Fruit fly (Drosophila melanogaster) whole organism, embryonic: ENCODE data around the gene CG6441.
A peak's percentile ranks its signal among the peaks of the same experiment; 100 is the strongest.

Experiments
- Blimp-1 ChIP-seq: fragments of 200-800 bp; sonication (Bioruptor generic); optimal IDR thresholded peaks from 3 replicates; lab custom pipeline; 2018; ENCODE audit warnings: missing biosample characterization, missing genetic modification characterization, mild to moderate bottlenecking, moderate library complexity, missing genetic modification reagents
- Bteb2 ChIP-seq: fragments of 200-800 bp; sonication (Bioruptor generic); optimal IDR thresholded peaks from 2 replicates; lab custom pipeline; 2016; ENCODE audit warnings: missing biosample characterization, missing genetic modification characterization
- CG1233 ChIP-seq: fragments of 200-800 bp; sonication (Bioruptor generic); optimal IDR thresholded peaks from 4 replicates; lab custom pipeline; 2018; ENCODE audit warnings: missing biosample characterization, mild to moderate bottlenecking, missing genetic modification characterization
- CG12769 ChIP-seq: fragments of 200-800 bp; sonication (Bioruptor generic); optimal IDR thresholded peaks from 2 replicates; lab custom pipeline; 2019; ENCODE audit warnings: missing biosample characterization, mild to moderate bottlenecking, missing genetic modification characterization, moderate library complexity
- CG14441 ChIP-seq: fragments of 200-800 bp; sonication (Bioruptor generic); IDR thresholded peaks from 2 replicates; pipeline ENCODE4 v1.3.6; 2022; ENCODE audit warnings: missing biosample characterization, missing genetic modification characterization
- CG16863 ChIP-seq: fragments of 200-800 bp; sonication (Bioruptor generic); optimal IDR thresholded peaks from 3 replicates; lab custom pipeline; 2016; ENCODE audit warnings: missing biosample characterization, missing genetic modification characterization
- CG17361 ChIP-seq: fragments of 200-800 bp; sonication (Bioruptor generic); IDR thresholded peaks from 3 replicates; pipeline ENCODE4 v1.3.6; 2022; ENCODE audit warnings: missing biosample characterization, missing genetic modification characterization
- CG17385 ChIP-seq: fragments of 200-800 bp; sonication (Bioruptor generic); optimal IDR thresholded peaks from 3 replicates; lab custom pipeline; 2018; ENCODE audit warnings: missing biosample characterization, mild to moderate bottlenecking, missing genetic modification characterization
- CG2889 ChIP-seq: fragments of 200-800 bp; sonication (Bioruptor generic); IDR thresholded peaks from 3 replicates; pipeline ENCODE4 v1.3.6; 2022; ENCODE audit warnings: missing biosample characterization, missing genetic modification characterization
- CG30431 ChIP-seq: fragments of 200-800 bp; sonication (Bioruptor generic); optimal IDR thresholded peaks from 2 replicates; lab custom pipeline; 2017; ENCODE audit warnings: missing biosample characterization, missing genetic modification characterization
- CG31365 ChIP-seq: fragments of 200-800 bp; sonication (Bioruptor generic); optimal IDR thresholded peaks from 2 replicates; lab custom pipeline; 2018; ENCODE audit warnings: missing biosample characterization, mild to moderate bottlenecking, missing genetic modification characterization
- CG32772 ChIP-seq: fragments of 200-800 bp; sonication (Bioruptor generic); IDR thresholded peaks from 2 replicates; pipeline ENCODE4 v1.3.6; 2022; ENCODE audit warnings: missing biosample characterization, missing genetic modification characterization
- CG4424 ChIP-seq: fragments of 200-800 bp; sonication (Bioruptor generic); optimal IDR thresholded peaks from 3 replicates; lab custom pipeline; 2016; ENCODE audit warnings: missing biosample characterization, missing genetic modification characterization
- CG4707 ChIP-seq: fragments of 200-800 bp; sonication (Bioruptor generic); optimal IDR thresholded peaks from 2 replicates; lab custom pipeline; 2018; ENCODE audit warnings: missing biosample characterization, mild to moderate bottlenecking, missing genetic modification characterization, moderate library complexity
- CG6791 ChIP-seq: fragments of 200-800 bp; sonication (Bioruptor generic); IDR thresholded peaks from 3 replicates; pipeline ENCODE4 v1.3.6; 2022; ENCODE audit warnings: missing biosample characterization, missing genetic modification characterization; ENCODE audit not compliant: partially characterized antibody
- CG6813 ChIP-seq: fragments of 200-800 bp; sonication (Bioruptor generic); optimal IDR thresholded peaks from 2 replicates; lab custom pipeline; 2017; ENCODE audit warnings: missing biosample characterization, missing genetic modification characterization, mild to moderate bottlenecking, moderate library complexity, missing genetic modification reagents
- CG7839 ChIP-seq: fragments of 200-800 bp; sonication (Bioruptor generic); optimal IDR thresholded peaks from 3 replicates; lab custom pipeline; 2018; ENCODE audit warnings: missing biosample characterization, mild to moderate bottlenecking, missing genetic modification characterization, moderate library complexity
- CG7963 ChIP-seq: fragments of 200-800 bp; sonication (Bioruptor generic); IDR thresholded peaks from 3 replicates; pipeline ENCODE4 v1.3.6; 2022; ENCODE audit warnings: missing biosample characterization, missing genetic modification characterization; ENCODE audit not compliant: partially characterized antibody
- CG8089 ChIP-seq: fragments of 200-800 bp; sonication (Bioruptor generic); optimal IDR thresholded peaks from 3 replicates; lab custom pipeline; 2016; ENCODE audit warnings: missing biosample characterization, missing genetic modification characterization
- CG8388 ChIP-seq: fragments of 200-800 bp; sonication (Bioruptor generic); optimal IDR thresholded peaks from 2 replicates; lab custom pipeline; 2019; ENCODE audit warnings: missing biosample characterization, mild to moderate bottlenecking, missing genetic modification characterization, moderate library complexity
- CTCF ChIP-seq: fragments of 200-800 bp; sonication (Bioruptor generic); optimal IDR thresholded peaks from 2 replicates; lab custom pipeline; 2017; ENCODE audit warnings: missing biosample characterization, mild to moderate bottlenecking, missing genetic modification characterization, moderate library complexity
- D19A ChIP-seq: fragments of 200-800 bp; optimal IDR thresholded peaks from 3 replicates; lab custom pipeline; 2019; ENCODE audit warnings: missing biosample characterization, mild to moderate bottlenecking, missing genetic modification characterization, moderate library complexity
- Doc2 ChIP-seq: fragments of 200-800 bp; sonication (Bioruptor generic); IDR thresholded peaks from 2 replicates; pipeline ENCODE4 v1.3.6; 2022; ENCODE audit warnings: missing biosample characterization, missing genetic modification characterization
- E2f1 ChIP-seq: fragments of 200-800 bp; sonication (Bioruptor generic); IDR thresholded peaks from 2 replicates; pipeline ENCODE4 v1.3.6; 2022; ENCODE audit warnings: missing biosample characterization, missing genetic modification characterization
- Gsc ChIP-seq: fragments of 200-800 bp; sonication (Bioruptor generic); IDR thresholded peaks from 2 replicates; pipeline ENCODE4 v1.3.6; 2022; ENCODE audit warnings: missing biosample characterization, missing genetic modification characterization
- HLH54F ChIP-seq: fragments of 200-800 bp; sonication (Bioruptor generic); optimal IDR thresholded peaks from 3 replicates; lab custom pipeline; 2016; ENCODE audit warnings: missing biosample characterization, missing genetic modification characterization
- Hand ChIP-seq: fragments of 200-800 bp; sonication (Bioruptor generic); optimal IDR thresholded peaks from 2 replicates; lab custom pipeline; 2017; ENCODE audit warnings: mild to moderate bottlenecking, missing biosample characterization, missing genetic modification reagents, missing genetic modification characterization
- Opbp ChIP-seq: fragments of 200-800 bp; sonication (Bioruptor generic); IDR thresholded peaks from 3 replicates; pipeline ENCODE4 v1.3.6; 2022; ENCODE audit warnings: missing biosample characterization, missing genetic modification characterization; ENCODE audit not compliant: partially characterized antibody
- Optix ChIP-seq: fragments of 200-800 bp; sonication (Bioruptor generic); IDR thresholded peaks from 3 replicates; pipeline ENCODE4 v1.3.6; 2022; ENCODE audit warnings: missing biosample characterization, missing genetic modification characterization
- Rx ChIP-seq: fragments of 200-800 bp; sonication (Bioruptor generic); IDR thresholded peaks from 2 replicates; pipeline ENCODE4 v1.3.6; 2022; ENCODE audit warnings: missing biosample characterization, missing genetic modification characterization
- Scr ChIP-seq: fragments of 200-800 bp; sonication (Bioruptor generic); IDR thresholded peaks from 2 replicates; pipeline ENCODE4 v1.3.6; 2022; ENCODE audit warnings: missing biosample characterization, missing genetic modification characterization; ENCODE audit not compliant: partially characterized antibody
- TFAM ChIP-seq: fragments of 200-800 bp; sonication (Bioruptor generic); optimal IDR thresholded peaks from 2 replicates; lab custom pipeline; 2017; ENCODE audit warnings: missing biosample characterization, missing genetic modification characterization, inconsistent platforms
- aop ChIP-seq: fragments of 200-800 bp; sonication (Bioruptor generic); IDR thresholded peaks from 2 replicates; pipeline ENCODE4 v1.3.6; 2022; ENCODE audit warnings: missing biosample characterization, missing genetic modification characterization
- ap ChIP-seq: fragments of 200-800 bp; sonication (Bioruptor generic); IDR thresholded peaks from 2 replicates; pipeline ENCODE4 v1.3.6; 2022; ENCODE audit warnings: missing biosample characterization, missing genetic modification characterization
- bab2 ChIP-seq: fragments of 200-800 bp; sonication (Bioruptor generic); optimal IDR thresholded peaks from 2 replicates; lab custom pipeline; 2016; ENCODE audit warnings: missing biosample characterization, missing genetic modification characterization
- bcd ChIP-seq: fragments of 200-800 bp; sonication (Bioruptor generic); optimal IDR thresholded peaks from 2 replicates; lab custom pipeline; 2017; ENCODE audit warnings: missing biosample characterization, mild to moderate bottlenecking, missing genetic modification characterization
- bowl ChIP-seq: fragments of 200-800 bp; sonication (Bioruptor generic); IDR thresholded peaks from 2 replicates; pipeline ENCODE4 v1.3.6; 2022; ENCODE audit warnings: missing biosample characterization, missing genetic modification characterization
- chm ChIP-seq: fragments of 200-800 bp; sonication (Bioruptor generic); IDR thresholded peaks from 2 replicates; pipeline ENCODE4 v1.3.6; 2022; ENCODE audit warnings: missing biosample characterization, missing genetic modification characterization
- cwo ChIP-seq: fragments of 200-800 bp; sonication (Bioruptor generic); optimal IDR thresholded peaks from 3 replicates; lab custom pipeline; 2017; ENCODE audit warnings: missing biosample characterization, missing genetic modification characterization, mild to moderate bottlenecking, moderate library complexity, missing genetic modification reagents
- da ChIP-seq: fragments of 200-800 bp; sonication (Bioruptor generic); optimal IDR thresholded peaks from 2 replicates; lab custom pipeline; 2016; ENCODE audit warnings: missing biosample characterization, missing genetic modification characterization
- disco-r ChIP-seq: fragments of 200-800 bp; sonication (Bioruptor generic); optimal IDR thresholded peaks from 2 replicates; lab custom pipeline; 2016; ENCODE audit warnings: missing biosample characterization, missing genetic modification characterization
- dmrt99B ChIP-seq: fragments of 200-800 bp; sonication (Bioruptor generic); optimal IDR thresholded peaks from 2 replicates; lab custom pipeline; 2018; ENCODE audit warnings: missing biosample characterization, mild to moderate bottlenecking, missing genetic modification characterization, moderate library complexity
- eyg ChIP-seq: fragments of 200-800 bp; sonication (Bioruptor generic); optimal IDR thresholded peaks from 3 replicates; lab custom pipeline; 2016; ENCODE audit warnings: missing biosample characterization, missing genetic modification characterization
- gce ChIP-seq: fragments of 200-800 bp; sonication (Bioruptor generic); IDR thresholded peaks from 3 replicates; pipeline ENCODE4 v1.3.6; 2022; ENCODE audit warnings: missing biosample characterization, missing genetic modification characterization
- gfzf ChIP-seq: fragments of 200-800 bp; sonication (Bioruptor generic); optimal IDR thresholded peaks from 2 replicates; lab custom pipeline; 2016; ENCODE audit warnings: missing biosample characterization, mild to moderate bottlenecking, missing genetic modification characterization, moderate library complexity
- gsb ChIP-seq: fragments of 200-800 bp; sonication (Bioruptor generic); IDR thresholded peaks from 2 replicates; pipeline ENCODE4 v1.3.6; 2022; ENCODE audit warnings: missing biosample characterization, missing genetic modification characterization
- pita ChIP-seq: fragments of 200-800 bp; sonication (Bioruptor generic); optimal IDR thresholded peaks from 2 replicates; lab custom pipeline; 2017; ENCODE audit warnings: missing biosample characterization, mild to moderate bottlenecking, missing genetic modification characterization
- pum ChIP-seq: fragments of 200-800 bp; sonication (Bioruptor generic); optimal IDR thresholded peaks from 2 replicates; lab custom pipeline; 2016; ENCODE audit warnings: missing biosample characterization, missing genetic modification characterization
- row ChIP-seq: fragments of 200-800 bp; sonication (Bioruptor generic); IDR thresholded peaks from 3 replicates; pipeline ENCODE4 v1.3.6; 2022; ENCODE audit warnings: missing biosample characterization, missing genetic modification characterization
- tin ChIP-seq: fragments of 200-800 bp; sonication (Bioruptor generic); optimal IDR thresholded peaks from 3 replicates; lab custom pipeline; 2016; ENCODE audit warnings: missing biosample characterization, missing genetic modification characterization
- unc-4 ChIP-seq: fragments of 200-800 bp; sonication (Bioruptor generic); IDR thresholded peaks from 2 replicates; pipeline ENCODE4 v1.3.6; 2022; ENCODE audit warnings: missing biosample characterization, missing genetic modification characterization; ENCODE audit not compliant: partially characterized antibody

The CG6441 gene

DNA sequence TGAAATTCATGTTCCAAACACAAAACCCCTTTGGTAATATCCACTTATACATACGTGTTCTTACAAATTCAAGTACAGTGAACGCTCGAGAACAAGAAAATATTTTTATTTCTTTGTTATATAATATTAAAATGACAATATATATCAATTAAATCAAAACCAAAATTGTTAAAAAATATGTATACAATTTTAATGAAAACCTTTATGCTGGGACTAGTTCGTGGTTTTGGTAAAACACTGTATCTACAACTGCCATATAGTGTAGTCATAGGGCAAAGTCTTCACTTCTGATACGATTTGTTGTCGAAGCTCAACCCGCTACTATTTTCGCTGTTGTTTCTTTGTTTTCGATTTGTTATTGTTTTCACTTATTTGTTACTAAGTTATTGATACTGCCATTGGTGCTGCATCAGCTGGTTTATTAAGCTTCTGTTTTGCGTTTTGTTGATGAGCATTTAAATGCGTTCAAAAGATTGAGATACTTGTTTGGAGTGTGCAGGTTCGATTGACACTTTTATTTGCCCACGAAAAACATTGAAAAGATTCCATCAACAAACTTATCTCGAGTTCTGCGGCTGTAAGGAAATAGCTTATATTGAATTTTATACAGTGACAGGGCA, 39.7 kb upstream of the CG6441 start (continued):
- TF ChIP-seq unc-4 (GFP tag; lab: Robert Waterston, UW) (no peak), bcd (GFP tag; lab: Kevin White, UChicago) (no peak), CG7839 (tag; lab: Kevin White, UChicago) (peak; percentile 42), pita (no peak), Optix (GFP tag; lab: Robert Waterston, UW) (no peak), disco-r (GFP tag; lab: Kevin White, UChicago) (no peak), CG8388 (GFP tag; lab: Kevin White, UChicago) (no peak), CG31365 (tag; lab: Kevin White, UChicago) (no peak), Hand (GFP tag; lab: Kevin White, UChicago) (peak; percentile 11), Rx (no peak), gce (GFP tag; lab: Robert Waterston, UW) (no peak), D19A (peak; percentile 19), da (GFP tag; lab: Kevin White, UChicago) (no peak), CG1233 (GFP tag; lab: Kevin White, UChicago) (no peak), Scr (no peak), HLH54F (GFP tag; lab: Kevin White, UChicago) (no peak), CG17385 (peak; percentile 9), CG17361 (GFP tag; lab: Robert Waterston, UW) (no peak), CG32772 (GFP tag; lab: Robert Waterston, UW) (peak; percentile 40), cwo (peak; percentile 35), CG8089 (GFP tag; lab: Kevin White, UChicago) (no peak), CG16863 (GFP tag; lab: Kevin White, UChicago) (no peak), CG14441 (GFP tag; lab: Robert Waterston, UW) (peak; percentile 56; the same call in 1 of the 2 replicates), CG4424 (GFP tag; lab: Kevin White, UChicago) (no peak), ap (0 out of 2 replicates have a peak, but pooled peaks have one; percentile 22), aop (GFP tag; lab: Robert Waterston, UW) (no peak), CG7963 (GFP tag; lab: Robert Waterston, UW) (no peak), CG6791 (GFP tag; lab: Robert Waterston, UW) (no peak), TFAM (GFP tag; lab: Kevin White, UChicago) (no peak), Gsc (no peak), E2f1 (GFP tag; lab: Robert Waterston, UW) (peak; percentile 51; the same call in 1 of the 2 replicates), Blimp-1 (GFP tag; lab: Kevin White, UChicago) (peak; percentile 36), gfzf (GFP tag; lab: Kevin White, UChicago) (no peak), CG30431 (GFP tag; lab: Kevin White, UChicago) (no peak), tin (GFP tag; lab: Kevin White, UChicago) (peak; percentile 22), bowl (GFP tag; lab: Robert Waterston, UW) (0 out of 2 replicates have a peak, but pooled peaks have one; percentile 32), CG6813 (GFP tag; lab: Kevin White, UChicago) (no peak), row (GFP tag; lab: Robert Waterston, UW) (peak; percentile 82), Opbp (GFP tag; lab: Robert Waterston, UW) (no peak), dmrt99B (tag; lab: Kevin White, UChicago) (peak; percentile 12), CTCF (GFP tag; lab: Kevin White, UChicago) (no peak), eyg (GFP tag; lab: Kevin White, UChicago) (no peak), Bteb2 (GFP tag; lab: Kevin White, UChicago) (no peak), CG4707 (GFP tag; lab: Kevin White, UChicago) (no peak), Doc2 (no peak), chm (GFP tag; lab: Robert Waterston, UW) (no peak), CG12769 (tag; lab: Kevin White, UChicago) (no peak), bab2 (GFP tag; lab: Kevin White, UChicago) (no peak), pum (GFP tag; lab: Kevin White, UChicago) (no peak), gsb (GFP tag; lab: Robert Waterston, UW) (peak; percentile 24; the same call in 1 of the 2 replicates), CG2889 (no peak)
